Fruit fly (Drosophila melanogaster) whole organism, wandering third instar larva: Measurements from ENCODE around the gene Tpr2.

Experiments
- Abd-B ChIP-seq: fragments of >200 bp; optimal IDR thresholded peaks from 2 replicates; lab custom pipeline; 2017; ENCODE audit warnings: missing biosample characterization, missing genetic modification characterization
- CG32264 ChIP-seq: fragments of 200-800 bp; sonication (Bioruptor generic); optimal IDR thresholded peaks from 2 replicates; lab custom pipeline; 2016; ENCODE audit warnings: missing biosample characterization, missing genetic modification characterization
- CG9705 ChIP-seq: fragments of 200-800 bp; sonication (Bioruptor generic); optimal IDR thresholded peaks from 2 replicates; lab custom pipeline; 2018; ENCODE audit warnings: missing biosample characterization, mild to moderate bottlenecking, missing genetic modification characterization
- CrebA ChIP-seq: fragments of 200-800 bp; sonication (Bioruptor generic); optimal IDR thresholded peaks from 2 replicates; lab custom pipeline; 2016; ENCODE audit warnings: missing biosample characterization, mild to moderate bottlenecking, missing genetic modification characterization, borderline replicate concordance
- Dfd ChIP-seq: fragments of >200 bp; optimal IDR thresholded peaks from 2 replicates; lab custom pipeline; 2017; ENCODE audit warnings: missing biosample characterization, missing genetic modification characterization
- Dif ChIP-seq: fragments of 200-275, 200-300 bp; sonication (Bioruptor generic); optimal IDR thresholded peaks from 2 replicates; lab custom pipeline; 2018; ENCODE audit warnings: missing biosample characterization, missing genetic modification characterization; ENCODE audit not compliant: partially characterized antibody
- GATAd ChIP-seq: sonication (Bioruptor generic); optimal IDR thresholded peaks from 2 replicates; lab custom pipeline; 2016; ENCODE audit warnings: missing biosample characterization, missing genetic modification characterization
- HLH106 ChIP-seq: fragments of 200-800 bp; optimal IDR thresholded peaks from 3 replicates; lab custom pipeline; 2019; ENCODE audit warnings: missing biosample characterization, mild to moderate bottlenecking, missing genetic modification characterization, moderate library complexity
- Hnf4 ChIP-seq: fragments of 200-800 bp; sonication (Bioruptor generic); optimal IDR thresholded peaks from 2 replicates; lab custom pipeline; 2016; ENCODE audit warnings: missing biosample characterization, mild to moderate bottlenecking, missing genetic modification characterization
- Hr78 ChIP-seq: fragments of >200 bp; optimal IDR thresholded peaks from 2 replicates; lab custom pipeline; 2017; ENCODE audit warnings: missing biosample characterization, missing genetic modification characterization
- Hr83 ChIP-seq: fragments of 200-300 bp; sonication (Bioruptor generic); optimal IDR thresholded peaks from 2 replicates; lab custom pipeline; 2016; ENCODE audit warnings: missing biosample characterization, mild to moderate bottlenecking, missing genetic modification characterization, moderate library complexity; ENCODE audit not compliant: poor library complexity, severe bottlenecking
- Jra ChIP-seq: sonication (Bioruptor generic); optimal IDR thresholded peaks from 2 replicates; lab custom pipeline; 2016; ENCODE audit warnings: missing biosample characterization, missing genetic modification characterization
- Mio ChIP-seq: sonication (Bioruptor generic); optimal IDR thresholded peaks from 2 replicates; lab custom pipeline; 2016; ENCODE audit warnings: missing biosample characterization, missing genetic modification characterization
- Myc ChIP-seq: fragments of >200 bp; optimal IDR thresholded peaks from 2 replicates; lab custom pipeline; 2017
- N ChIP-seq: fragments of >200 bp; optimal IDR thresholded peaks from 2 replicates; lab custom pipeline; 2018; ENCODE audit warnings: missing biosample characterization, missing external identifiers, missing genetic modification characterization
- OdsH ChIP-seq: fragments of 200-800 bp; sonication (Bioruptor generic); optimal IDR thresholded peaks from 2 replicates; lab custom pipeline; 2016; ENCODE audit warnings: missing biosample characterization, mild to moderate bottlenecking, missing genetic modification characterization
- Rel ChIP-seq, 2 experiments: fragments of 200-800 bp; sonication (Bioruptor generic) in 1 of 2; optimal IDR thresholded peaks; 2 replicates in 1 of 2; 3 replicates in 1 of 2; lab custom pipeline; 2016 to 2019; ENCODE audit warnings: mild to moderate bottlenecking in 2 of 2, missing biosample characterization in 2 of 2, missing genetic modification characterization in 2 of 2, moderate library complexity in 1 of 2
- Sp1 ChIP-seq: fragments of 200-800 bp; sonication (Bioruptor generic); optimal IDR thresholded peaks from 3 replicates; lab custom pipeline; 2019; ENCODE audit warnings: missing biosample characterization, mild to moderate bottlenecking, missing genetic modification characterization, moderate library complexity
- Vsx2 ChIP-seq: fragments of 200-300, 225-300 bp; sonication (Bioruptor generic); optimal IDR thresholded peaks from 2 replicates; lab custom pipeline; 2018; ENCODE audit warnings: missing biosample characterization, missing genetic modification characterization; ENCODE audit not compliant: partially characterized antibody
- br ChIP-seq: fragments of 200-800 bp; sonication (Bioruptor generic); optimal IDR thresholded peaks from 2 replicates; lab custom pipeline; 2016; ENCODE audit warnings: missing biosample characterization, missing genetic modification characterization
- brk ChIP-seq: fragments of 200-800 bp; sonication (Bioruptor generic); optimal IDR thresholded peaks from 2 replicates; lab custom pipeline; 2016; ENCODE audit warnings: missing biosample characterization, mild to moderate bottlenecking, missing genetic modification characterization
- dl ChIP-seq, 2 experiments: fragments of 175-275, 200-275 bp in 1 of 2; fragments of 200-275 bp in 1 of 2; sonication (Bioruptor generic); optimal IDR thresholded peaks; lab custom pipeline; 2018; ENCODE audit warnings: mild to moderate bottlenecking in 2 of 2, missing biosample characterization in 2 of 2, missing genetic modification characterization in 2 of 2, moderate library complexity in 2 of 2; ENCODE audit not compliant: partially characterized antibody in 2 of 2, insufficient read depth in 1 of 2
- dmrt93B ChIP-seq: fragments of 200-800 bp; sonication (Bioruptor generic); optimal IDR thresholded peaks from 2 replicates; lab custom pipeline; 2018; ENCODE audit warnings: missing biosample characterization, mild to moderate bottlenecking, missing genetic modification characterization
- dsf ChIP-seq: sonication (Bioruptor generic); optimal IDR thresholded peaks from 2 replicates; lab custom pipeline; 2016; ENCODE audit warnings: missing biosample characterization, missing genetic modification characterization, borderline replicate concordance
- ey ChIP-seq: fragments of 200-800 bp; sonication (Bioruptor generic); optimal IDR thresholded peaks from 2 replicates; lab custom pipeline; 2016; ENCODE audit warnings: missing biosample characterization, missing genetic modification characterization
- foxo ChIP-seq, 2 experiments: fragments of 200-800 bp; sonication (Bioruptor generic); optimal IDR thresholded peaks; 2 replicates in 1 of 2; 3 replicates in 1 of 2; lab custom pipeline; 2016 to 2017; ENCODE audit warnings: missing biosample characterization in 2 of 2, missing genetic modification characterization in 2 of 2
- fru ChIP-seq: fragments of 200-800 bp; sonication (Bioruptor generic); optimal IDR thresholded peaks from 3 replicates; lab custom pipeline; 2016; ENCODE audit warnings: missing biosample characterization, mild to moderate bottlenecking, missing genetic modification characterization
- h ChIP-seq: fragments of 200-800 bp; sonication (Bioruptor generic); optimal IDR thresholded peaks from 3 replicates; lab custom pipeline; 2016; ENCODE audit warnings: missing biosample characterization, mild to moderate bottlenecking, missing genetic modification characterization
- jim ChIP-seq: fragments of 175-275, 200-325 bp; sonication (Bioruptor generic); optimal IDR thresholded peaks from 2 replicates; lab custom pipeline; 2016; ENCODE audit warnings: missing biosample characterization, mild to moderate bottlenecking, missing genetic modification characterization
- lola ChIP-seq: fragments of >200 bp; optimal IDR thresholded peaks from 2 replicates; lab custom pipeline; 2017; ENCODE audit warnings: missing biosample characterization, missing genetic modification characterization
- pan ChIP-seq: fragments of >200 bp; optimal IDR thresholded peaks from 2 replicates; lab custom pipeline; 2017
- psq ChIP-seq: fragments of 200-800 bp; sonication (Bioruptor generic); optimal IDR thresholded peaks from 3 replicates; lab custom pipeline; 2017; ENCODE audit warnings: missing biosample characterization, mild to moderate bottlenecking, missing genetic modification characterization, moderate library complexity
- rgr ChIP-seq: fragments of 200-800 bp; sonication (Bioruptor generic); optimal IDR thresholded peaks from 3 replicates; lab custom pipeline; 2016; ENCODE audit warnings: missing biosample characterization, mild to moderate bottlenecking, missing genetic modification characterization
- sage ChIP-seq: fragments of 200-800 bp; sonication (Bioruptor generic); optimal IDR thresholded peaks from 2 replicates; lab custom pipeline; 2016; ENCODE audit warnings: missing biosample characterization, mild to moderate bottlenecking, missing genetic modification characterization
- sv ChIP-seq: fragments of 200-800 bp; sonication (Bioruptor generic); optimal IDR thresholded peaks from 3 replicates; lab custom pipeline; 2016; ENCODE audit warnings: missing biosample characterization, missing genetic modification characterization
- tai ChIP-seq: sonication (Bioruptor generic); optimal IDR thresholded peaks from 2 replicates; lab custom pipeline; 2016; ENCODE audit warnings: missing biosample characterization, missing genetic modification characterization
- usp ChIP-seq: fragments of >200 bp; optimal IDR thresholded peaks from 2 replicates; lab custom pipeline; 2017; ENCODE audit warnings: missing biosample characterization, missing genetic modification characterization
- woc ChIP-seq: sonication (Bioruptor generic); optimal IDR thresholded peaks from 2 replicates; lab custom pipeline; 2016; ENCODE audit warnings: missing biosample characterization, mild to moderate bottlenecking, missing genetic modification characterization

Tpr2 gene

dm6 chr2L:16522286-16522646 lies 30.9 kb downstream of the Tpr2 start:
- no peak for TF ChIP-seq GATAd (GFP tag; lab: Kevin White, UChicago)
- no peak for TF ChIP-seq OdsH (GFP tag; lab: Kevin White, UChicago)
- TF ChIP-seq pan (lab: Kevin White, UChicago) = no peak
- no peak for TF ChIP-seq Hnf4 (GFP tag; lab: Kevin White, UChicago)
- TF ChIP-seq Rel (GFP tag; optimal IDR thresholded peaks at IDR 0.05; lab: Kevin White, UChicago) = no peak
- TF ChIP-seq Rel (tag; optimal IDR thresholded peaks at IDR 0.05; lab: Kevin White, UChicago) = peak; percentile 95

dm6 chr2L:16523091-16523490 lies 31.8 kb downstream of the Tpr2 start:
- TF ChIP-seq Dif = no peak
- no peak for TF ChIP-seq rgr (GFP tag; lab: Kevin White, UChicago)
- TF ChIP-seq h = no peak
- no peak for TF ChIP-seq usp (GFP tag; lab: Kevin White, UChicago)
- no peak for TF ChIP-seq fru (GFP tag; lab: Kevin White, UChicago)
- no peak for TF ChIP-seq jim (GFP tag; lab: Kevin White, UChicago)
- no peak for TF ChIP-seq Mio (GFP tag; lab: Kevin White, UChicago)
- TF ChIP-seq Hnf4 (GFP tag; lab: Kevin White, UChicago) = no peak
- no peak for TF ChIP-seq foxo (GFP tag; optimal IDR thresholded peaks at IDR 0.05; lab: Kevin White, UChicago)
- TF ChIP-seq OdsH (GFP tag; lab: Kevin White, UChicago) = no peak
- no peak for TF ChIP-seq dsf
- TF ChIP-seq dl (GFP tag; optimal IDR thresholded peaks at IDR 0.05; lab: Kevin White, UChicago; ENCODE audit: insufficient read depth in 1 of 2, partially characterized antibody in 2 of 2) = no peak
- TF ChIP-seq brk (GFP tag; lab: Kevin White, UChicago) = no peak
- TF ChIP-seq br (GFP tag; lab: Kevin White, UChicago) = no peak
- TF ChIP-seq Sp1 = no peak
- TF ChIP-seq tai = no peak
- TF ChIP-seq GATAd (GFP tag; lab: Kevin White, UChicago) = no peak
- no peak for TF ChIP-seq woc (GFP tag; lab: Kevin White, UChicago)

dm6 chr2L:16525114-16525513 lies 33.8 kb downstream of the Tpr2 start:
- TF ChIP-seq usp (GFP tag; lab: Kevin White, UChicago) (no peak), Sp1 (peak; percentile 2), Dfd (GFP tag; lab: Kevin White, UChicago) (peak; percentile 62), GATAd (GFP tag; lab: Kevin White, UChicago) (no peak), Rel (GFP tag; optimal IDR thresholded peaks at IDR 0.05; lab: Kevin White, UChicago) (no peak), Rel (tag; optimal IDR thresholded peaks at IDR 0.05; lab: Kevin White, UChicago) (peak; percentile 50)

dm6 chr2L:16526015-16526518 lies 34.7 kb downstream of the Tpr2 start:
- TF ChIP-seq ey (GFP tag; lab: Kevin White, UChicago) = no peak
- TF ChIP-seq tai = no peak
- TF ChIP-seq sage (GFP tag; lab: Kevin White, UChicago) = no peak
- TF ChIP-seq dl (GFP tag; optimal IDR thresholded peaks at IDR 0.05; lab: Kevin White, UChicago; ENCODE audit: insufficient read depth in 1 of 2, partially characterized antibody in 2 of 2) = peak; percentile 82 to 89
- peak; percentile 61 for TF ChIP-seq Vsx2 (GFP tag; lab: Kevin White, UChicago)
- TF ChIP-seq HLH106 = peak; percentile 61
- no peak for TF ChIP-seq Abd-B (GFP tag; lab: Kevin White, UChicago)
- peak; percentile 34 for TF ChIP-seq N
- peak; percentile 68 for TF ChIP-seq Hnf4 (GFP tag; lab: Kevin White, UChicago)
- no peak for TF ChIP-seq GATAd (GFP tag; lab: Kevin White, UChicago)
- TF ChIP-seq OdsH (GFP tag; lab: Kevin White, UChicago) = no peak
- peak; percentile 100 for TF ChIP-seq jim (GFP tag; lab: Kevin White, UChicago)
- no peak for TF ChIP-seq brk (GFP tag; lab: Kevin White, UChicago)
- peak; percentile 36 for TF ChIP-seq fru (GFP tag; lab: Kevin White, UChicago)
- TF ChIP-seq psq (GFP tag; lab: Kevin White, UChicago) = peak; percentile 94
- TF ChIP-seq CG9705 (GFP tag; lab: Kevin White, UChicago) = peak; percentile 36
- peak; percentile 74 for TF ChIP-seq CrebA (GFP tag; lab: Kevin White, UChicago)
- TF ChIP-seq Dfd (GFP tag; lab: Kevin White, UChicago) = no peak
- no peak for TF ChIP-seq CG32264 (GFP tag; lab: Kevin White, UChicago)
- TF ChIP-seq Dif = peak; percentile 92
- TF ChIP-seq h = peak; percentile 81
- peak; percentile 78 for TF ChIP-seq br (GFP tag; lab: Kevin White, UChicago)
- TF ChIP-seq pan (lab: Kevin White, UChicago) = no peak
- peak; percentile 63 for TF ChIP-seq Hr83 (GFP tag; lab: Kevin White, UChicago)
- TF ChIP-seq Sp1 = peak; percentile 53
- peak; percentile 59 for TF ChIP-seq rgr (GFP tag; lab: Kevin White, UChicago)
- no peak for TF ChIP-seq usp (GFP tag; lab: Kevin White, UChicago)
- peak; percentile 16 for TF ChIP-seq dmrt93B (GFP tag; lab: Kevin White, UChicago)
- peak; percentile 78 for TF ChIP-seq Jra
- TF ChIP-seq Mio (GFP tag; lab: Kevin White, UChicago) = no peak
- TF ChIP-seq Hr78 (GFP tag; lab: Kevin White, UChicago) = no peak
- TF ChIP-seq sv (GFP tag; lab: Kevin White, UChicago) = no peak
- TF ChIP-seq woc (GFP tag; lab: Kevin White, UChicago) = peak; percentile 42
- TF ChIP-seq foxo (GFP tag; optimal IDR thresholded peaks at IDR 0.05; lab: Kevin White, UChicago) = no peak
- no peak for TF ChIP-seq Myc (lab: Kevin White, UChicago)
- TF ChIP-seq dsf = no peak
- peak; percentile 38 for TF ChIP-seq Rel (GFP tag; optimal IDR thresholded peaks at IDR 0.05; lab: Kevin White, UChicago)
- TF ChIP-seq Rel (tag; optimal IDR thresholded peaks at IDR 0.05; lab: Kevin White, UChicago) = peak; percentile 92
- no peak for TF ChIP-seq lola (GFP tag; lab: Kevin White, UChicago)
